Worm (Caenorhabditis elegans) whole organism, L2 larva: ENCODE measurements around the gene nhr-267.
"Not testable (repeated sequence)": the region's sequence is repeated elsewhere in the genome, so short reads cannot be mapped to it uniquely, and the experiment has no call there.

Source experiments
- C34F6.9 ChIP-seq: fragments of 150-350 bp; optimal IDR thresholded peaks from 2 replicates; lab custom pipeline; 2014; ENCODE audit warnings: missing biosample characterization, missing genetic modification characterization
- F13H6.1 ChIP-seq: sonication (generic microtip); optimal IDR thresholded peaks from 2 replicates; lab custom pipeline; 2016; ENCODE audit warnings: missing genetic modification characterization, missing compliant biosample characterization
- Y55F3AM.14 ChIP-seq: fragments of 200-800 bp; sonication (Bioruptor generic); optimal IDR thresholded peaks from 2 replicates; lab custom pipeline; 2018; ENCODE audit warnings: mild to moderate bottlenecking, missing genetic modification characterization, missing compliant biosample characterization
- ZK546.5 ChIP-seq: sonication (generic microtip); optimal IDR thresholded peaks from 2 replicates; lab custom pipeline; 2017; ENCODE audit warnings: missing biosample characterization, missing genetic modification characterization
- alr-1 ChIP-seq: fragments of 150-350 bp; optimal IDR thresholded peaks from 2 replicates; lab custom pipeline; 2014; ENCODE audit warnings: missing biosample characterization, missing genetic modification characterization
- ama-1 ChIP-seq: fragments of 150-350 bp; optimal IDR thresholded peaks from 2 replicates; lab custom pipeline; 2018; ENCODE audit warnings: inconsistent platforms
- blmp-1 ChIP-seq: sonication (generic microtip); optimal IDR thresholded peaks from 2 replicates; lab custom pipeline; 2017; ENCODE audit warnings: missing genetic modification characterization, mild to moderate bottlenecking, missing compliant biosample characterization, antibody characterized with exemption, moderate library complexity; ENCODE audit not compliant: insufficient read depth
- ceh-16 ChIP-seq: fragments of 150-350 bp; optimal IDR thresholded peaks from 2 replicates; lab custom pipeline; 2014; ENCODE audit warnings: missing biosample characterization, missing genetic modification characterization
- crh-2 ChIP-seq: sonication (generic microtip); optimal IDR thresholded peaks from 2 replicates; lab custom pipeline; 2017; ENCODE audit warnings: missing biosample characterization, missing genetic modification characterization
- egl-27 ChIP-seq: sonication (generic microtip); optimal IDR thresholded peaks from 3 replicates; lab custom pipeline; 2017; ENCODE audit warnings: missing biosample characterization, missing genetic modification reagents, missing genetic modification characterization
- elt-1 ChIP-seq: fragments of 150-350 bp; optimal IDR thresholded peaks from 2 replicates; lab custom pipeline; 2014; ENCODE audit warnings: missing biosample characterization, missing genetic modification characterization
- elt-3 ChIP-seq: sonication (generic microtip); optimal IDR thresholded peaks from 2 replicates; lab custom pipeline; 2017; ENCODE audit warnings: missing biosample characterization, missing genetic modification characterization
- fos-1 ChIP-seq: fragments of 150-350 bp; optimal IDR thresholded peaks from 2 replicates; lab custom pipeline; 2014; ENCODE audit warnings: missing biosample characterization, missing genetic modification characterization
- gmeb-1 ChIP-seq: fragments of 150-350 bp; optimal IDR thresholded peaks from 2 replicates; lab custom pipeline; 2014; ENCODE audit warnings: missing biosample characterization, missing genetic modification characterization
- lin-13 ChIP-seq: fragments of 150-350 bp; optimal IDR thresholded peaks from 2 replicates; lab custom pipeline; 2014; ENCODE audit warnings: missing biosample characterization, missing genetic modification reagents, missing genetic modification characterization
- lin-39 ChIP-seq: fragments of 150-350 bp; optimal IDR thresholded peaks from 2 replicates; lab custom pipeline; 2014; ENCODE audit warnings: missing biosample characterization, missing genetic modification reagents, missing genetic modification characterization
- lsy-2 ChIP-seq, 2 experiments: fragments of 150-350 bp in 1 of 2; sonication (generic microtip) in 1 of 2; optimal IDR thresholded peaks; 2 replicates each; lab custom pipeline; 2014 to 2017; ENCODE audit warnings: missing biosample characterization in 2 of 2, missing genetic modification characterization in 2 of 2
- mab-5 ChIP-seq: fragments of 150-350 bp; optimal IDR thresholded peaks from 2 replicates; lab custom pipeline; 2014; ENCODE audit warnings: missing biosample characterization, missing genetic modification characterization
- mbf-1 ChIP-seq: sonication (generic microtip); optimal IDR thresholded peaks from 2 replicates; lab custom pipeline; 2017; ENCODE audit warnings: missing biosample characterization, missing genetic modification characterization
- mdl-1 ChIP-seq, 2 experiments: fragments of 150-350 bp in 1 of 2; sonication (generic microtip) in 1 of 2; optimal IDR thresholded peaks; 2 replicates each; lab custom pipeline; 2017; ENCODE audit warnings: missing biosample characterization in 2 of 2, missing genetic modification characterization in 2 of 2
- nhr-10 ChIP-seq: sonication (generic microtip); optimal IDR thresholded peaks from 2 replicates; lab custom pipeline; 2017; ENCODE audit warnings: missing biosample characterization, missing genetic modification characterization
- nhr-11 ChIP-seq: fragments of 150-350 bp; optimal IDR thresholded peaks from 2 replicates; lab custom pipeline; 2014; ENCODE audit warnings: missing biosample characterization, missing genetic modification characterization
- nhr-12 ChIP-seq: fragments of 150-350 bp; optimal IDR thresholded peaks from 2 replicates; lab custom pipeline; 2014; ENCODE audit warnings: missing biosample characterization, missing genetic modification characterization
- nhr-129 ChIP-seq: fragments of 150-350 bp; optimal IDR thresholded peaks from 2 replicates; lab custom pipeline; 2014; ENCODE audit warnings: missing biosample characterization, missing genetic modification characterization
- nhr-21 ChIP-seq: fragments of 150-350 bp; optimal IDR thresholded peaks from 2 replicates; lab custom pipeline; 2014; ENCODE audit warnings: missing biosample characterization, missing genetic modification characterization
- nhr-23 ChIP-seq: fragments of 150-350 bp; optimal IDR thresholded peaks from 2 replicates; lab custom pipeline; 2014; ENCODE audit warnings: missing biosample characterization, missing genetic modification reagents, missing genetic modification characterization
- nhr-237 ChIP-seq: fragments of 150-350 bp; optimal IDR thresholded peaks from 2 replicates; lab custom pipeline; 2014; ENCODE audit warnings: missing biosample characterization, missing genetic modification characterization
- nhr-25 ChIP-seq: fragments of 150-350 bp; sonication (generic microtip); optimal IDR thresholded peaks from 3 replicates; lab custom pipeline; 2014; ENCODE audit warnings: missing biosample characterization, missing genetic modification characterization
- nhr-6 ChIP-seq: fragments of 150-350 bp; optimal IDR thresholded peaks from 2 replicates; lab custom pipeline; 2014; ENCODE audit warnings: missing biosample characterization, missing genetic modification characterization
- nhr-77 ChIP-seq: fragments of 150-350 bp; optimal IDR thresholded peaks from 2 replicates; lab custom pipeline; 2014; ENCODE audit warnings: missing biosample characterization, missing genetic modification characterization
- peb-1 ChIP-seq: fragments of 150-350 bp; optimal IDR thresholded peaks from 2 replicates; lab custom pipeline; 2014; ENCODE audit warnings: missing biosample characterization, missing genetic modification characterization
- sem-4 ChIP-seq: fragments of 150-350 bp; optimal IDR thresholded peaks from 2 replicates; lab custom pipeline; 2014; ENCODE audit warnings: missing biosample characterization, missing genetic modification reagents, missing genetic modification characterization
- sma-3 ChIP-seq: sonication (generic microtip); optimal IDR thresholded peaks from 2 replicates; lab custom pipeline; 2016; ENCODE audit warnings: missing genetic modification reagents, missing genetic modification characterization, missing compliant biosample characterization
- sma-9 ChIP-seq, 2 experiments: fragments of 150-350 bp in 1 of 2; sonication (generic microtip) in 1 of 2; optimal IDR thresholded peaks; 2 replicates each; lab custom pipeline; 2014 to 2016; ENCODE audit warnings: missing genetic modification characterization in 2 of 2, mild to moderate bottlenecking in 1 of 2, missing biosample characterization in 1 of 2, missing compliant biosample characterization in 1 of 2, missing genetic modification reagents in 1 of 2, moderate library complexity in 1 of 2
- unc-39 ChIP-seq: fragments of 150-350 bp; optimal IDR thresholded peaks from 2 replicates; lab custom pipeline; 2014; ENCODE audit warnings: missing biosample characterization, missing genetic modification characterization
- ztf-11 ChIP-seq: sonication (generic microtip); optimal IDR thresholded peaks from 2 replicates; lab custom pipeline; 2017; ENCODE audit warnings: missing biosample characterization, missing genetic modification characterization
- ztf-4 ChIP-seq: fragments of 150-350 bp; optimal IDR thresholded peaks from 2 replicates; lab custom pipeline; 2014; ENCODE audit warnings: missing biosample characterization, missing genetic modification characterization

The nhr-267 gene

DNA sequence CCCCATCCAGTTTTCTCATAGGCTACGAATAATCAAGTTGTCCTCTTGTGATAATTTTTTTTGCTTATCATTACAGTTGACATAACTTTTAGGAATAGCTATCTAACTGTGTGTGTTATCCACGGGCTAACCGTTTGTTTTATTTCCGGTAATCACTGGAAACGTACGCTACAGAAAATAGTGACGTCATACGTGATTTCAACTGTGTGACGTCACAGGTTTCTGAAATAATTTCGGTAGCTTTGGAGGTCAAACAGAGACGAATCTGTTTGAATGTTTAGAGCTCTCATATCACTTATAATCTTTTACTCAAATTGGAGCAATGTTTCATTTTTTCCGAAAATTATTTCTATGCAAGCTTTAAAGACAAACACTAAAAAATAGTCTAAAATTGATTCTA lies 29.3 kb downstream of the nhr-267 start:
- TF ChIP-seq Y55F3AM.14 (GFP tag; lab: Kevin White, UChicago): no peak
- TF ChIP-seq gmeb-1: no peak
- TF ChIP-seq nhr-21 (tag; lab: Kevin White, UChicago): no peak
- TF ChIP-seq C34F6.9 (tag; lab: Kevin White, UChicago): no peak

DNA sequence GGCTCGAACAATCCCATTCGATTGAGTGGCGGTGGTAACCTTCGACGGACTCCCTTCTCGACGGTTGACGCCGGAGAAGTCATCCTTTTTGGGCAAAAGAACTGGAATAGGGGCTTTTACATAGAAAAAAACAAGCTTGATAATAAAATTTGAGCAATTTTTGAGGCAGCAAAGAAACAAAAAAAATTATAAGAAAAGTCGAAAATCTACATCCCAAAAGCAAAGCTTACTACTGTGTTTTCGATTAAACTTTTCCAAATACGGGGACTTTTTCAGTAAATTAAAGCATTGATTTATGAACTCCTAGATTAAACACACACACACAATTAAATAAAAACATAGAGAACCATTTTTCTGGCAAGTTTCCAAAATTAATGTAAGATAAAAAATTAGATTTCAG lies 30.2 kb downstream of the nhr-267 start, which contains the start of gene Y11D7A.9:
Gene Y11D7A.9 (minus strand): TSS at position 101 of the 400 bp plus-strand sequence.
- TF ChIP-seq gmeb-1 (no peak), sma-3 (no peak), ztf-11 (tag; lab: Kevin White, UChicago) (no peak), nhr-11 (tag; lab: Kevin White, UChicago) (no peak), peb-1 (tag; lab: Kevin White, UChicago) (no peak), Y55F3AM.14 (GFP tag; lab: Kevin White, UChicago) (no peak), F13H6.1 (no peak), blmp-1 (tag; lab: Kevin White, UChicago) (no peak), lin-13 (GFP tag; lab: Kevin White, UChicago) (no peak), mab-5 (tag; lab: Kevin White, UChicago) (no peak), mdl-1 (tag; optimal IDR thresholded peaks at IDR 0.05; lab: Kevin White, UChicago) (no peak), ZK546.5 (tag; lab: Kevin White, UChicago) (no peak), elt-1 (tag; lab: Kevin White, UChicago) (no peak), lsy-2 (tag; optimal IDR thresholded peaks at IDR 0.05; lab: Kevin White, UChicago) (no peak), crh-2 (tag; lab: Kevin White, UChicago) (no peak)

DNA sequence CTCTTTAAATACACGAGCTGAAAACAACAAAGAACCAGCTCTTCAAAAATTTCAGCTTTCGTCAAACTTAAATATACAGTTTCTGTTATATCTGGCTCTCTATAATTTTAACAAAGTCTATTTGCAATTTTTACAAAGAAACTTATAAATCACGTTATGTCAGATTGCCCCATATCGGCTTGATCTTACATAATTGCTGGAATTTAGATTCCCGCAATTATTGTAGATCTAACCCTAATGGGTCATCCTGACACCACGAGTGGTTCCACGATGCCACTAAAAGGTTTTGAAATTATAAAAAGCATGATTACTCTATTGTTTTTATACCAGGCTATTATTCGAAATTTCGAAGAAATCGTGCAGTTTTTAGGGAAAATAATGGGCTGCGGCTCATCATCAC lies 35.1 kb downstream of the nhr-267 start, which contains the start of gene Y11D7A.8:
Gene Y11D7A.8 (plus strand): TSS at position 301 of the 400 bp plus-strand sequence.
- no peak for TF ChIP-seq nhr-10
- no peak for TF ChIP-seq blmp-1 (tag; lab: Kevin White, UChicago)

DNA sequence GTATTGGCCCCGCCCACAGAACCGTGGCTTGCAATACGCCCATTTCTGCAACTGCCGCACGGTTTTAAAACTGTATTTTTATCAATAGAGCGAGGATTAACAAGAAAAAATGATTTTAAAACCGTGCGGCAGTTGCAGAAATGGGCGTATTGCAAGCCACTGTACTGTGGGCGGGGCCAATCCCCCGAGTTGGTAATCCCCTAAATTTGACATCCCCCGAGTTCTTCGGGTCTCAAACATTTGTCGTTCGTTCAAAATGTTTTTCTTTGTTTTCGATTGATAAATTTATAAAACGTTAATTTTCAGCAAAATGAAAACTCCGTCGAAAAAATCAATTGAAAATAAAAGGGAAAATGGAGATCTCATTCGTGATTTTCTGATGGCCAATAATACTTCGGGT lies 37.0 kb downstream of the nhr-267 start, which contains the start of gene Y11D7A.7:
Gene Y11D7A.7 (plus strand): TSS at position 301 of the 400 bp plus-strand sequence.
- not testable (repeated sequence) for TF ChIP-seq ceh-16, egl-27, nhr-23 (tag; lab: Kevin White, UChicago)

DNA sequence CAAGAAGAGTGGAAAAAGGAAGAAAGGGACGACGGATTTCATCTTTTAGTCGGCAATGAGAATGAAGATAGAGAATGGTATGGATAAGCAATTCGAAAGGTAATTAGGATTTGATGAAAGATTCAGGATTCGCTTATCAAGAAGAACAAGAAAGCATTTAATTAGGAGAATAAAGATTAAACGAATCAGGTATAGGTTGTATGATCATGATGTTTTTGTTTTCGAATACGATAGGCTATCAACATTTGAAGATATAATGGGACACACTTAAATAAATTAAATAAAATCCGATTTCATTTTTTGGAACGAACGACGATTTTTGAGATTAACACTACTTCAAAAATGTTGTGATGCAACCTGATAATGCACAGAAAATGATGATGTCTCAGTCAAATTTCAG lies 40.8 kb downstream of the nhr-267 start, which contains the start of gene Y11D7A.5:
Gene Y11D7A.5 (minus strand): TSS at position 101 of the 400 bp plus-strand sequence.
- TF ChIP-seq unc-39 (tag; lab: Kevin White, UChicago) (no peak), sem-4 (tag; lab: Kevin White, UChicago) (no peak), mbf-1 (tag; lab: Kevin White, UChicago) (no peak), F13H6.1 (no peak), crh-2 (tag; lab: Kevin White, UChicago) (no peak), nhr-77 (tag; lab: Kevin White, UChicago) (no peak), ztf-11 (tag; lab: Kevin White, UChicago) (no peak), mdl-1 (tag; optimal IDR thresholded peaks at IDR 0.05; lab: Kevin White, UChicago) (no peak), nhr-25 (tag; lab: Kevin White, UChicago) (no peak), gmeb-1 (no peak), lin-39 (tag; lab: Kevin White, UChicago) (no peak), elt-3 (tag; lab: Kevin White, UChicago) (no peak), nhr-23 (tag; lab: Kevin White, UChicago) (no peak), fos-1 (tag; lab: Kevin White, UChicago) (no peak), nhr-6 (no peak)

DNA sequence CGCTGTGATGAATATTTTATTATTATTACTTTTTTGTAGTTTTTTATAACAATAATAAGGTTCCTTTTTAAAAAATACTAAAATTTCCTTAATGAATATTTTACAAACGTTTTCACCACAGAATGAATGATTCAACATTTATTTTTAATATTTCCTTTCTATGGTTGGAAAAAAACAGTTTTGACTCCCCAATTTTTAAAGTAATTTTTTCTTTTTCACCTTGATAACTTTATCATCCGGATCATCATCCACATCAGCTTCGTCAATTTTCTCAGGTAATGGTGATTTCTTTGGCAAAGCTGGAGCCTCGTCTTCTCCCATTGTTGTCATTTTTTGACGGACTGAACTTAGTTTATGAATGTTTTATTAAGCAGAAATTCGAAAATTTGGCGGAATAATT lies 42.5 kb downstream of the nhr-267 start, which contains the start of gene rab-28:
Gene rab-28 (minus strand): TSS at position 343 of the 400 bp plus-strand sequence.
- TF ChIP-seq crh-2 (tag; lab: Kevin White, UChicago) (no peak), ztf-4 (tag; lab: Kevin White, UChicago) (no peak), nhr-12 (tag; lab: Kevin White, UChicago) (no peak), blmp-1 (tag; lab: Kevin White, UChicago) (no peak), unc-39 (tag; lab: Kevin White, UChicago) (no peak), ama-1 (lab: Kevin White, UChicago) (no peak), nhr-129 (tag; lab: Kevin White, UChicago) (no peak), F13H6.1 (no peak), mab-5 (tag; lab: Kevin White, UChicago) (no peak), nhr-237 (tag; lab: Kevin White, UChicago) (no peak), ceh-16 (tag; lab: Kevin White, UChicago) (no peak), ZK546.5 (tag; lab: Kevin White, UChicago) (no peak), nhr-6 (no peak), alr-1 (tag; lab: Kevin White, UChicago) (no peak), nhr-21 (tag; lab: Kevin White, UChicago) (no peak), sma-9 (GFP tag; optimal IDR thresholded peaks at IDR 0.05; lab: Kevin White, UChicago) (no peak), sma-9 (tag; optimal IDR thresholded peaks at IDR 0.05; lab: Kevin White, UChicago) (no peak)
